Worm (Caenorhabditis elegans) whole organism, midembryonic: ENCODE data around the gene lir-3.

Source experiments
- T22C8.4 ChIP-seq: fragments of 200-800 bp; sonication (Bioruptor generic); IDR thresholded peaks from 2 replicates; pipeline ENCODE4 v1.3.6; 2022; ENCODE audit warnings: missing genetic modification characterization, missing compliant biosample characterization
- cog-1 ChIP-seq: sonication (generic microtip); optimal IDR thresholded peaks from 2 replicates; lab custom pipeline; 2016; ENCODE audit warnings: missing genetic modification characterization, missing compliant biosample characterization
- flt-1 ChIP-seq: fragments of 200-800 bp; sonication (Bioruptor generic); IDR thresholded peaks from 2 replicates; pipeline ENCODE4 v1.3.6; 2022; ENCODE audit warnings: missing genetic modification characterization, missing compliant biosample characterization
- klf-2 ChIP-seq: fragments of 200-800 bp; sonication (Bioruptor generic); conservative IDR thresholded peaks from 2 replicates; pipeline ENCODE4 v1.3.6; 2022; ENCODE audit warnings: missing genetic modification reagents, missing genetic modification characterization, missing compliant biosample characterization
- med-1 ChIP-seq: sonication (generic microtip); optimal IDR thresholded peaks from 2 replicates; lab custom pipeline; 2017; ENCODE audit warnings: missing genetic modification characterization, mild to moderate bottlenecking, missing compliant biosample characterization, antibody characterized with exemption, missing genetic modification reagents; ENCODE audit not compliant: insufficient read depth
- ref-1 ChIP-seq: fragments of 200-800 bp; sonication (Bioruptor generic); conservative IDR thresholded peaks from 2 replicates; pipeline ENCODE4 v1.3.6; 2022; ENCODE audit warnings: missing genetic modification reagents, missing genetic modification characterization, missing compliant biosample characterization
- tab-1 ChIP-seq: fragments of 200-800 bp; sonication (Bioruptor generic); IDR thresholded peaks from 2 replicates; pipeline ENCODE4 v1.3.6; 2022; ENCODE audit warnings: missing genetic modification characterization, missing compliant biosample characterization
- ztf-23 ChIP-seq: fragments of 200-800 bp; sonication (Bioruptor generic); IDR thresholded peaks from 2 replicates; pipeline ENCODE4 v1.3.6; 2022; ENCODE audit warnings: missing genetic modification reagents, missing genetic modification characterization, missing compliant biosample characterization
- ztf-29 ChIP-seq: fragments of 200-800 bp; sonication (Bioruptor generic); IDR thresholded peaks from 2 replicates; pipeline ENCODE4 v1.3.6; 2022; ENCODE audit warnings: missing genetic modification reagents, missing genetic modification characterization, missing compliant biosample characterization

Gene lir-3

ce11 chrII:11193523-11193922 is 8.9 kb upstream of the lir-3 start:
- TF ChIP-seq flt-1 (GFP tag; lab: Robert Waterston, UW) (no peak), med-1 (GFP tag; lab: Kevin White, UChicago) (no peak), klf-2 (GFP tag; lab: Robert Waterston, UW) (no peak), ztf-29 (no peak), ztf-23 (GFP tag; lab: Robert Waterston, UW) (no peak), ref-1 (GFP tag; lab: Robert Waterston, UW) (no peak), cog-1 (tag; lab: Kevin White, UChicago) (no peak), tab-1 (no peak), T22C8.4 (GFP tag; lab: Robert Waterston, UW) (no peak)

ce11 chrII:11192488-11192887 is 7.9 kb upstream of the lir-3 start:
- TF ChIP-seq tab-1, result no peak
- TF ChIP-seq cog-1 (tag; lab: Kevin White, UChicago), result no peak
- TF ChIP-seq flt-1 (GFP tag; lab: Robert Waterston, UW), result no peak
- TF ChIP-seq ref-1 (GFP tag; lab: Robert Waterston, UW), result no peak
- TF ChIP-seq ztf-29, result no peak
- TF ChIP-seq ztf-23 (GFP tag; lab: Robert Waterston, UW), result no peak
- no peak for TF ChIP-seq med-1 (GFP tag; lab: Kevin White, UChicago)

- TF ChIP-seq med-1 (GFP tag; lab: Kevin White, UChicago) (no peak), flt-1 (GFP tag; lab: Robert Waterston, UW) (no peak), ref-1 (GFP tag; lab: Robert Waterston, UW) (no peak), tab-1 (no peak), ztf-29 (no peak), ztf-23 (GFP tag; lab: Robert Waterston, UW) (no peak), cog-1 (tag; lab: Kevin White, UChicago) (no peak), T22C8.4 (GFP tag; lab: Robert Waterston, UW) (no peak), klf-2 (GFP tag; lab: Robert Waterston, UW) (no peak)
Observed at ce11 chrII:11188026-11188425, 3.4 kb upstream of the lir-3 start, which contains the start of gene F37H8.5. Gene F37H8.5 (plus strand): TSS chrII:11188206.

- no peak for TF ChIP-seq ztf-29
- no peak for TF ChIP-seq tab-1
- TF ChIP-seq flt-1 (GFP tag; lab: Robert Waterston, UW), result no peak
- no peak for TF ChIP-seq med-1 (GFP tag; lab: Kevin White, UChicago)
- no peak for TF ChIP-seq ztf-23 (GFP tag; lab: Robert Waterston, UW)
- TF ChIP-seq T22C8.4 (GFP tag; lab: Robert Waterston, UW), result no peak
- TF ChIP-seq ref-1 (GFP tag; lab: Robert Waterston, UW), result no peak
- no peak for TF ChIP-seq klf-2 (GFP tag; lab: Robert Waterston, UW)
- TF ChIP-seq cog-1 (tag; lab: Kevin White, UChicago), result no peak
Observed at ce11 chrII:11185728-11186127, 1.1 kb upstream of the lir-3 start, which contains the start of gene sfxn-1.2. Gene sfxn-1.2 (plus strand): TSS chrII:11186028.

ce11 chrII:11181250-11181704 is 3.3 kb downstream of the lir-3 start, which contains the start of gene bigr-1:
Gene bigr-1 (plus strand): TSS chrII:11181654.
- no peak for TF ChIP-seq klf-2 (GFP tag; lab: Robert Waterston, UW)
- no peak for TF ChIP-seq med-1 (GFP tag; lab: Kevin White, UChicago)
- TF ChIP-seq T22C8.4 (GFP tag; lab: Robert Waterston, UW), result no peak
- TF ChIP-seq tab-1, result no peak
- no peak for TF ChIP-seq ref-1 (GFP tag; lab: Robert Waterston, UW)
- no peak for TF ChIP-seq flt-1 (GFP tag; lab: Robert Waterston, UW)
- TF ChIP-seq cog-1 (tag; lab: Kevin White, UChicago), result no peak
- TF ChIP-seq ztf-23 (GFP tag; lab: Robert Waterston, UW), result no peak
- no peak for TF ChIP-seq ztf-29

- TF ChIP-seq T22C8.4 (GFP tag; lab: Robert Waterston, UW) (no peak), med-1 (GFP tag; lab: Kevin White, UChicago) (no peak), ztf-29 (no peak), flt-1 (GFP tag; lab: Robert Waterston, UW) (no peak), klf-2 (GFP tag; lab: Robert Waterston, UW) (no peak), tab-1 (no peak), cog-1 (tag; lab: Kevin White, UChicago) (no peak), ztf-23 (GFP tag; lab: Robert Waterston, UW) (no peak), ref-1 (GFP tag; lab: Robert Waterston, UW) (no peak)
Observed at ce11 chrII:11178737-11179136, 5.9 kb downstream of the lir-3 start.

ce11 chrII:11177376-11177775 is 7.2 kb downstream of the lir-3 start, which contains the start of gene F37H8.6:
Gene F37H8.6 (minus strand): TSS chrII:11177476.
- no peak for TF ChIP-seq klf-2 (GFP tag; lab: Robert Waterston, UW)
- no peak for TF ChIP-seq T22C8.4 (GFP tag; lab: Robert Waterston, UW)
- TF ChIP-seq ztf-29, result no peak
- no peak for TF ChIP-seq flt-1 (GFP tag; lab: Robert Waterston, UW)
- no peak for TF ChIP-seq ref-1 (GFP tag; lab: Robert Waterston, UW)
- TF ChIP-seq tab-1, result no peak
- no peak for TF ChIP-seq ztf-23 (GFP tag; lab: Robert Waterston, UW)
- no peak for TF ChIP-seq med-1 (GFP tag; lab: Kevin White, UChicago)
- TF ChIP-seq cog-1 (tag; lab: Kevin White, UChicago), result no peak

- TF ChIP-seq T22C8.4 (GFP tag; lab: Robert Waterston, UW), result no peak
- no peak for TF ChIP-seq ref-1 (GFP tag; lab: Robert Waterston, UW)
- no peak for TF ChIP-seq ztf-23 (GFP tag; lab: Robert Waterston, UW)
Observed at ce11 chrII:11176441-11176840, 8.2 kb downstream of the lir-3 start.

- no peak for TF ChIP-seq ref-1 (GFP tag; lab: Robert Waterston, UW)
- TF ChIP-seq tab-1, result no peak
- TF ChIP-seq ztf-23 (GFP tag; lab: Robert Waterston, UW), result no peak
- no peak for TF ChIP-seq klf-2 (GFP tag; lab: Robert Waterston, UW)
- no peak for TF ChIP-seq flt-1 (GFP tag; lab: Robert Waterston, UW)
- TF ChIP-seq med-1 (GFP tag; lab: Kevin White, UChicago), result no peak
- TF ChIP-seq cog-1 (tag; lab: Kevin White, UChicago), result no peak
- TF ChIP-seq ztf-29, result no peak
- no peak for TF ChIP-seq T22C8.4 (GFP tag; lab: Robert Waterston, UW)
Observed at ce11 chrII:11175347-11175746, 9.3 kb downstream of the lir-3 start.
